Worm (Caenorhabditis elegans) whole organism, L4/young adult: ENCODE results near the gene cpna-2.

Source experiments
- W03F9.2 ChIP-seq: fragments of 150-350 bp; optimal IDR thresholded peaks from 2 replicates; lab custom pipeline; 2014; ENCODE audit warnings: missing biosample characterization, missing genetic modification characterization
- dao-5 ChIP-seq: sonication (generic microtip); optimal IDR thresholded peaks from 2 replicates; lab custom pipeline; 2016; ENCODE audit warnings: missing genotype, missing genetic modification characterization, moderate library complexity, missing compliant biosample characterization
- him-1 ChIP-seq: sonication (generic microtip); optimal IDR thresholded peaks from 2 replicates; lab custom pipeline; 2016; ENCODE audit warnings: missing genotype, missing genetic modification reagents, missing genetic modification characterization, missing compliant biosample characterization

The cpna-2 gene

DNA sequence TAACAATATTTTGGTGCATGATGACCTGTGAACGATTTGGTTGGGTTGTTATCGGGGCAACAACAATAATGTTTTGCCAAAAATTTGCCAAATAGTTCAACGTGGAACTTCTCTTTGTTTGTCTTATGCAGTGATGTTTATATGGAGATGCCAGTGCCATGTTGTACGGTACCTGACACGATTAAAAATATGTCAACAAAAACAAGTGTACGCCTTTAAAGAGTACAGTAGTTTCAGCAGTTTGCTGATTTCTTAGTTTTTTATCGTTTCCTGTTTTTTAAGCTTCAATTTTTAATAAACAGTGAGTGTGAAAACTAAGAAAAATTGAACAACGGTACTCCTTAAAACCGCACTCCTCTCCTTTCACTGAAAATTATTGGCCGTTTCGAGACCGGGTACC lies 53.6 kb downstream of the cpna-2 start:
- TF ChIP-seq W03F9.2 (no peak), dao-5 (no peak), him-1 (tag; lab: Kevin White, UChicago) (no peak)

ce11 chrII:7781102-7781616 lies 56.5 kb downstream of the cpna-2 start, which contains the start of the genes snpc-1.1 and spdl-1:
Gene snpc-1.1 (minus strand): TSS chrII:7781301.
Gene spdl-1 (plus strand): TSS chrII:7781566.
- TF ChIP-seq him-1 (tag; lab: Kevin White, UChicago) (no peak), W03F9.2 (no peak), dao-5 (no peak)

- no peak for TF ChIP-seq W03F9.2
Observed at ce11 chrII:7783467-7783959, 58.8 kb downstream of the cpna-2 start, which contains the start of gene skr-17. Gene skr-17 (plus strand): TSS chrII:7783517.

DNA sequence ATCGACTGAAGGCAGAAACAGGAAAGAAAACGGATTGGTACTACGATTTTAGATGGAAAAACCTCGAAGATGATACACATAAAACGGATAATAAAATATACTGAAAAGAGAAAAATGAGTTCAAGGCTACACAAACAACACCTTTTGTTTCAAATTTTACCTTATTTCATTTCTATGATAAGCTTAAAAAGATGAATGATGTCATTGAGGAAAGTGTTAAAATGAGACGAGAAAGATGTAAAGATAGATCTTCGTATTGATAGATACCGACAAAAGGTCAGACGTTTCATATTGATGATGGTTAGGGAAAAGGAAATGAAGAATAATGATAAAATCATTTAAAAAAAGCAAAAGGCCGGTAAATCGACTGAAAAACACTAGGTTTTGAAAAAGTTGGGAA lies 64.9 kb downstream of the cpna-2 start:
- TF ChIP-seq dao-5 = no peak
- TF ChIP-seq him-1 (tag; lab: Kevin White, UChicago) = no peak
- TF ChIP-seq W03F9.2 = no peak

DNA sequence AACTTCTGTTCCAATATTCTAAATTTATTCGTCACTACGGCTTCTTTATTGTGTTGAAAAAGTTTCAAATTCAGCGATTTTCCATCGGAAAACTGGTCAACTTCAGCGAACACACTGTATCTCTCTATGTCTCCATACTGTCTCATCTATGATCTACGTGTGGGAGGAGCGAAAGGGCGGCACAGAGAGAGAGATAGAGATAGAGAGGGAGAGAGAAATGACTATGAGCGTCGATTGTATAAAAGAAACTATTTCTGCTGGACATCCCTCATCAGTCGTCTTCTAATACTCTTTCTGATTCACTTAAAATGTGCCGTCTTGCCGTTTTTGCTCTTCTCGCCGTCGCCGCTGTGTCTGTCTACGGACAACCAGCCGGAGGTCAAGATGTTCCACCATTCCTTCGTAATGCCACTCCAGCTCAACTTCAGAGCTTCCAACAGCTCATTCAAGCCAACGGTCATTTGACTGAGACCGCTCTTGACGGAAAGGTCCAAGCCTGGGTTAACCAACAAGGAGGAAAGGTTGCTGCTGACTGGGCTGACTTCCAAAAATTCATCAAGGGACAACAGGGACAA lies 65.7 kb downstream of the cpna-2 start, which contains the start of gene srlf-1:
srlf-1 (plus strand) TSS at position 268 of the 575 bp plus-strand sequence.
- no peak for TF ChIP-seq him-1 (tag; lab: Kevin White, UChicago)
- no peak for TF ChIP-seq dao-5
- no peak for TF ChIP-seq W03F9.2

ce11 chrII:7791408-7792050 lies 66.8 kb downstream of the cpna-2 start:
- no peak for TF ChIP-seq dao-5
- TF ChIP-seq W03F9.2 = no peak
- TF ChIP-seq him-1 (tag; lab: Kevin White, UChicago) = no peak

DNA sequence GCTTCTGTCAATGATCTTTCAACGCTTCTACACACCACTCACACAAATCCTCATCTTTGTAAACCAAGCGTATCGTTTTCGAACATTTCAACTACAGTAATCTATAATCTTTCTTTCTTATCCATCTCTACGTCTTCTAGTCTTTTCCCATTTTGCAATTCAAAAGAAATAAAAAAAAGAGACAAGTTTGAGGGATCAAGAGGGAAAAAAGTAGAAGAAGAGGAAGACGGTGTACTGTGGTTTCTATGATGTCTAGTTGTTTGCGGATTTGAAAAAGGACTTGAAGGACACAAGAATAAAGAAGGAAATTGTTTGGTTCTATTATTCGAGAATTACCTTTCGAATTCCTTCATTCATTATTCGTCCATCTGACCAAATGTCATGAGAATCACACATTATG lies 67.8 kb downstream of the cpna-2 start:
- TF ChIP-seq him-1 (tag; lab: Kevin White, UChicago) (no peak), dao-5 (no peak), W03F9.2 (no peak)

ce11 chrII:7794222-7794621 lies 69.5 kb downstream of the cpna-2 start, which contains the start of gene glr-4:
Gene glr-4 (minus strand): TSS chrII:7794322.
- TF ChIP-seq him-1 (tag; lab: Kevin White, UChicago) (no peak), W03F9.2 (no peak), dao-5 (no peak)

DNA sequence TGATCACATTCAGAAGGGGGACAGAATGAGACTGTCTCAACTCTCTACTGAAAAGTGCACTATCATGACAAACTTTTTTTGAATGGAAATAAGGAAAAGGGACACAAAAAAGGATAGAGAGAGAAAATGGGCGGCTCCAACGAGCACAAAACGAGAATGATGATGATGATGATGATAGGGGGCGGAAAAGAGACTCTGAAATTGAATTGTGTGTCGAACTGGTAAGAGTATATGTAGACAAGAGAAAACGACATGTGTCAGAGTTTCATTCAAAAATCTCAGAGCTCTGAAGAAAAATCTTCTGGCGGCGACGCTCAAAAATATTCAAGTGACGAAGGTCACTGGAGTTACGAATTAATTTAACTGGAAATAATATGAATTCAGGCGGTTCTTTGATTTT lies 70.6 kb downstream of the cpna-2 start:
- TF ChIP-seq dao-5 = no peak
- no peak for TF ChIP-seq W03F9.2
- no peak for TF ChIP-seq him-1 (tag; lab: Kevin White, UChicago)

- TF ChIP-seq W03F9.2 (no peak), him-1 (tag; lab: Kevin White, UChicago) (no peak), dao-5 (no peak)
Observed at ce11 chrII:7801255-7801654, 76.6 kb downstream of the cpna-2 start.

DNA sequence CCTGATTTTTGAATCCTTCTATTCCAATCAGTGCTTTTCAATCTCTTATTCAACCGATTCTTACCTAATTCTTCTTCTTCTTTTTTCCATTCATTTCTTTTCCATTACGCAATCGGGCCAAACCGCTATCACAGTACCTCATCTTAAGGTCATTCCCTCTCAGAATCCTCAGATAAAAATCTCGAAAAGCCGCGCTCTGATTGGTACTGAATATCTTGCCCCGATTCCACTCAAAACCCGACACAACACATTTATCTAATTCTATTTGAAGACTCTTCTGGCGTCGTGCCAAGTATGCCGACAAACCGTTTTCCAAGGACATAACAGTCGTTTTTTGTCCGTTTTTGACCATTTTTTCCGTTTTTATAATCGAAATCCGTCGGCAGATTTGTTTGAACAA lies 77.2 kb downstream of the cpna-2 start:
- TF ChIP-seq dao-5 (no peak), him-1 (tag; lab: Kevin White, UChicago) (no peak), W03F9.2 (no peak)
